Fruit fly (Drosophila melanogaster): Measurements from ENCODE around the gene Bin1.

DNA sequence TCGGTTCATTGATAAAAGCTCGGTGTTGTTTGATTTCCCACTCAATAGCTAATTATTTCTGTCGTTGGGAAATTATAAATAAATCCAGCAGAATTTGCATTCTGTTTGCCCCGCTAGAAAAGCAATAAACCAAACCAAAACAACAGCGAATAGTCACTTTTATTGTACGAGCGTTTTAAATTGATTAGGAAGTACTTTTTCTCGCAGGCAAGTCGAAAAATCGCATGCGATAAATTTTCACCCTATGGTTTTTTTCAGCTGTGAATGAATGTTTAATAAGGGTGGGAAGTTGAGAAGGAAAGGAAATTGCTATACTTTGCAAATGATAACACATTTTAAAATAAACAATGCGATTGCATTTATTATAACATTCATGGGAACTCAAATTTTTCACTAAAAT, 33.3 kb downstream of the Bin1 start:
- TF ChIP-seq woc (GFP tag; optimal IDR thresholded peaks at IDR 0.05), result no peak
- TF ChIP-seq pan (optimal IDR thresholded peaks at IDR 0.05), result no peak
- no peak for TF ChIP-seq Abd-B (GFP tag; optimal IDR thresholded peaks at IDR 0.05)
- TF ChIP-seq ey (GFP tag; optimal IDR thresholded peaks at IDR 0.05), result no peak
- no peak for TF ChIP-seq usp (GFP tag; optimal IDR thresholded peaks at IDR 0.05)
- no peak for TF ChIP-seq CG9705 (GFP tag; optimal IDR thresholded peaks at IDR 0.05)
- TF ChIP-seq Hr78 (GFP tag; optimal IDR thresholded peaks at IDR 0.05), result no peak
- no peak for TF ChIP-seq h (GFP tag; optimal IDR thresholded peaks at IDR 0.05)
- TF ChIP-seq psq (GFP tag; optimal IDR thresholded peaks at IDR 0.05), result no peak

Measured in whole organism, wandering third instar larva.